Worm (Caenorhabditis elegans) whole organism, L4 larva: ENCODE data around the gene F13D12.3.

Experiments
- F26F4.8 ChIP-seq: fragments of 200-800 bp; sonication (Bioruptor generic); conservative IDR thresholded peaks from 2 replicates; pipeline ENCODE4 v1.3.6; 2022; ENCODE audit warnings: missing genetic modification characterization, missing compliant biosample characterization
- F44E2.7 ChIP-seq: fragments of 200-800 bp; sonication (Bioruptor generic); IDR thresholded peaks from 2 replicates; pipeline ENCODE4 v2.1.2; 2022; ENCODE audit warnings: missing genetic modification characterization, missing compliant biosample characterization
- Y105C5A.15 ChIP-seq: fragments of 200-800 bp; sonication (Bioruptor generic); IDR thresholded peaks from 2 replicates; pipeline ENCODE4 v1.3.6; 2022; ENCODE audit warnings: missing genetic modification characterization, missing compliant biosample characterization
- Y5F2A.4 ChIP-seq: fragments of 200-800 bp; sonication (Bioruptor generic); optimal IDR thresholded peaks from 2 replicates; lab custom pipeline; 2018; ENCODE audit warnings: mild to moderate bottlenecking, missing genetic modification characterization, missing compliant biosample characterization
- arid-1 ChIP-seq: fragments of 200-800 bp; sonication (Bioruptor generic); conservative IDR thresholded peaks from 2 replicates; pipeline ENCODE4 v1.3.6; 2022; ENCODE audit warnings: missing genetic modification reagents, missing genetic modification characterization, missing compliant biosample characterization
- ceh-20 ChIP-seq: fragments of 200-800 bp; sonication (Bioruptor generic); IDR thresholded peaks from 2 replicates; pipeline ENCODE4 v1.3.6; 2022; ENCODE audit warnings: missing genetic modification reagents, missing genetic modification characterization, missing compliant biosample characterization
- ctbp-1 ChIP-seq: fragments of 200-800 bp; sonication (Bioruptor generic); IDR thresholded peaks from 2 replicates; pipeline ENCODE4 v1.3.6; 2022; ENCODE audit warnings: missing genetic modification reagents, missing genetic modification characterization, missing compliant biosample characterization
- daf-19 ChIP-seq: fragments of 200-800 bp; sonication (Bioruptor generic); conservative IDR thresholded peaks from 2 replicates; pipeline ENCODE4 v1.3.6; 2022; ENCODE audit warnings: missing genetic modification characterization, missing compliant biosample characterization
- daf-8 ChIP-seq: fragments of 200-800 bp; sonication (Bioruptor generic); IDR thresholded peaks from 2 replicates; pipeline ENCODE4 v1.3.6; 2022; ENCODE audit warnings: missing genetic modification characterization, missing compliant biosample characterization
- dmd-9 ChIP-seq: fragments of 200-800 bp; sonication (Bioruptor generic); IDR thresholded peaks from 2 replicates; pipeline ENCODE4 v1.3.6; 2022; ENCODE audit warnings: missing genetic modification reagents, missing genetic modification characterization, missing compliant biosample characterization
- duxl-1 ChIP-seq: sonication (generic microtip); optimal IDR thresholded peaks from 2 replicates; lab custom pipeline; 2016; ENCODE audit warnings: mild to moderate bottlenecking, missing genetic modification characterization, moderate library complexity, missing compliant biosample characterization; ENCODE audit not compliant: poor library complexity
- dve-1 ChIP-seq: sonication (generic microtip); optimal IDR thresholded peaks from 2 replicates; lab custom pipeline; 2017; ENCODE audit warnings: antibody characterized with exemption, mild to moderate bottlenecking, missing genetic modification characterization, missing compliant biosample characterization; ENCODE audit not compliant: insufficient read depth
- hif-1 ChIP-seq, 2 experiments: sonication (generic microtip); optimal IDR thresholded peaks; 2 replicates each; lab custom pipeline; 2016 to 2017; ENCODE audit warnings: missing compliant biosample characterization in 2 of 2, missing genetic modification characterization in 2 of 2, missing genetic modification reagents in 2 of 2, missing genotype in 2 of 2, mild to moderate bottlenecking in 1 of 2
- hlh-11 ChIP-seq: fragments of 200-800 bp; sonication (Bioruptor generic); optimal IDR thresholded peaks from 2 replicates; lab custom pipeline; 2018; ENCODE audit warnings: mild to moderate bottlenecking, missing genetic modification characterization, missing compliant biosample characterization
- hlh-30 ChIP-seq: sonication (generic microtip); optimal IDR thresholded peaks from 2 replicates; lab custom pipeline; 2017; ENCODE audit warnings: antibody characterized with exemption, mild to moderate bottlenecking, missing genetic modification characterization, missing compliant biosample characterization; ENCODE audit not compliant: insufficient read depth
- hmg-1.1 ChIP-seq: fragments of 200-800 bp; sonication (Bioruptor generic); IDR thresholded peaks from 2 replicates; pipeline ENCODE4 v1.3.6; 2022; ENCODE audit warnings: missing genetic modification reagents, missing genetic modification characterization, missing compliant biosample characterization
- jun-1 ChIP-seq: fragments of 150-350 bp; optimal IDR thresholded peaks from 2 replicates; lab custom pipeline; 2014; ENCODE audit warnings: missing biosample characterization, missing genetic modification reagents, missing genetic modification characterization
- lim-7 ChIP-seq: fragments of 200-800 bp; sonication (Bioruptor generic); IDR thresholded peaks from 2 replicates; pipeline ENCODE4 v1.3.6; 2022; ENCODE audit warnings: missing genetic modification characterization, missing compliant biosample characterization
- lin-29 ChIP-seq: fragments of 200-800 bp; sonication (Bioruptor generic); IDR thresholded peaks from 2 replicates; pipeline ENCODE4 v1.3.6; 2022; ENCODE audit warnings: missing genetic modification reagents, missing genetic modification characterization, missing compliant biosample characterization
- lin-38 ChIP-seq: fragments of 200-800 bp; sonication (Bioruptor generic); IDR thresholded peaks from 2 replicates; pipeline ENCODE4 v1.3.6; 2022; ENCODE audit warnings: missing genetic modification reagents, missing genetic modification characterization, missing compliant biosample characterization
- lsy-2 ChIP-seq, 2 experiments: fragments of 150-350 bp in 1 of 2; sonication (generic microtip) in 1 of 2; optimal IDR thresholded peaks; 2 replicates each; lab custom pipeline; 2014 to 2017; ENCODE audit warnings: missing biosample characterization in 2 of 2, missing genetic modification characterization in 2 of 2
- mdl-1 ChIP-seq, 2 experiments: fragments of 150-350 bp in 1 of 2; sonication (generic microtip) in 1 of 2; optimal IDR thresholded peaks; 2 replicates each; lab custom pipeline; 2014 to 2017; ENCODE audit warnings: missing biosample characterization in 2 of 2, missing genetic modification characterization in 2 of 2
- mxl-3 ChIP-seq: fragments of 200-800 bp; sonication (Bioruptor generic); optimal IDR thresholded peaks from 2 replicates; lab custom pipeline; 2018; ENCODE audit warnings: mild to moderate bottlenecking, missing genetic modification characterization, missing compliant biosample characterization
- nhr-10 ChIP-seq: fragments of 150-350 bp; optimal IDR thresholded peaks from 2 replicates; lab custom pipeline; 2014; ENCODE audit warnings: missing biosample characterization, missing genetic modification characterization
- nhr-102 ChIP-seq: sonication (generic microtip); optimal IDR thresholded peaks from 2 replicates; lab custom pipeline; 2016; ENCODE audit warnings: mild to moderate bottlenecking, missing genetic modification characterization, moderate library complexity, missing compliant biosample characterization
- nhr-11 ChIP-seq: fragments of 150-350 bp; optimal IDR thresholded peaks from 2 replicates; lab custom pipeline; 2014; ENCODE audit warnings: missing biosample characterization, missing genetic modification characterization
- nhr-111 ChIP-seq: fragments of 200-800 bp; sonication (Bioruptor generic); optimal IDR thresholded peaks from 2 replicates; lab custom pipeline; 2018; ENCODE audit warnings: mild to moderate bottlenecking, missing genetic modification characterization, missing compliant biosample characterization
- nhr-28 ChIP-seq: fragments of 150-350 bp; optimal IDR thresholded peaks from 2 replicates; lab custom pipeline; 2014; ENCODE audit warnings: missing biosample characterization, missing genetic modification characterization
- nhr-41 ChIP-seq: fragments of 200-800 bp; sonication (Bioruptor generic); IDR thresholded peaks from 2 replicates; pipeline ENCODE4 v1.3.6; 2022; ENCODE audit warnings: missing genetic modification reagents, missing genetic modification characterization, missing compliant biosample characterization
- nhr-42 ChIP-seq: fragments of 200-800 bp; sonication (Bioruptor generic); IDR thresholded peaks from 2 replicates; pipeline ENCODE4 v1.3.6; 2022; ENCODE audit warnings: missing genetic modification characterization, missing compliant biosample characterization
- nhr-48 ChIP-seq: sonication (generic microtip); optimal IDR thresholded peaks from 2 replicates; lab custom pipeline; 2016; ENCODE audit warnings: mild to moderate bottlenecking, missing genetic modification characterization, missing compliant biosample characterization
- php-3 ChIP-seq: fragments of 200-800 bp; sonication (Bioruptor generic); IDR thresholded peaks from 2 replicates; pipeline ENCODE4 v1.3.6; 2022; ENCODE audit warnings: missing genetic modification reagents, missing genetic modification characterization, missing compliant biosample characterization
- saeg-2 ChIP-seq: fragments of 200-800 bp; sonication (Bioruptor generic); IDR thresholded peaks from 2 replicates; pipeline ENCODE4 v1.3.6; 2022; ENCODE audit warnings: missing genetic modification reagents, missing genetic modification characterization, missing compliant biosample characterization
- spr-1 ChIP-seq: sonication (generic microtip); optimal IDR thresholded peaks from 2 replicates; lab custom pipeline; 2016; ENCODE audit warnings: mild to moderate bottlenecking, missing genetic modification characterization, missing compliant biosample characterization
- tra-1 ChIP-seq: fragments of 200-800 bp; sonication (Bioruptor generic); IDR thresholded peaks from 2 replicates; pipeline ENCODE4 v1.3.6; 2022; ENCODE audit warnings: missing genetic modification reagents, missing genetic modification characterization, missing compliant biosample characterization
- unc-39 ChIP-seq: sonication (generic microtip); optimal IDR thresholded peaks from 2 replicates; lab custom pipeline; 2017; ENCODE audit warnings: missing biosample characterization, missing genetic modification characterization
- zfp-2 ChIP-seq: sonication (generic microtip); optimal IDR thresholded peaks from 2 replicates; lab custom pipeline; 2016; ENCODE audit warnings: mild to moderate bottlenecking, missing genetic modification characterization, missing compliant biosample characterization
- zfp-3 ChIP-seq: fragments of 200-800 bp; sonication (Bioruptor generic); conservative IDR thresholded peaks from 2 replicates; pipeline ENCODE4 v1.3.6; 2022; ENCODE audit warnings: missing genetic modification reagents, missing genetic modification characterization, missing compliant biosample characterization
- zip-11 ChIP-seq: fragments of 200-800 bp; sonication (Bioruptor generic); IDR thresholded peaks from 2 replicates; pipeline ENCODE4 v1.3.6; 2022; ENCODE audit warnings: missing genetic modification characterization, missing compliant biosample characterization
- zip-2 ChIP-seq: fragments of 150-350 bp; optimal IDR thresholded peaks from 2 replicates; lab custom pipeline; 2014; ENCODE audit warnings: missing biosample characterization, missing genetic modification characterization

F13D12.3 gene

ce11 chrII:11759277-11759676, 39.1 kb downstream of the F13D12.3 start, which contains the start of the genes F44E5.4 and F44E5.5 (continued):
- TF ChIP-seq zfp-3 (GFP tag; lab: Robert Waterston, UW): peak; percentile 100
- TF ChIP-seq php-3 (GFP tag; lab: Robert Waterston, UW): peak; percentile 100
- peak; percentile 89 for TF ChIP-seq nhr-48
- TF ChIP-seq nhr-10 (tag; lab: Kevin White, UChicago): peak; percentile 82
- TF ChIP-seq nhr-111 (GFP tag; lab: Kevin White, UChicago): peak; percentile 97
- TF ChIP-seq nhr-102 (tag; lab: Kevin White, UChicago): peak; percentile 93
- TF ChIP-seq daf-19 (GFP tag; lab: Robert Waterston, UW): peak; percentile 100
- peak; percentile 91 for TF ChIP-seq lin-38 (GFP tag; lab: Robert Waterston, UW)
- TF ChIP-seq mxl-3 (GFP tag; lab: Kevin White, UChicago): peak; percentile 87
- peak; percentile 100 for TF ChIP-seq hlh-11
- peak; percentile 100 for TF ChIP-seq ctbp-1 (GFP tag; lab: Robert Waterston, UW)
- peak in 1 of 2 experiments; percentile 45 for TF ChIP-seq mdl-1 (tag; optimal IDR thresholded peaks at IDR 0.05; lab: Kevin White, UChicago)
- peak; percentile 98 for TF ChIP-seq arid-1 (GFP tag; lab: Robert Waterston, UW)
- TF ChIP-seq spr-1 (tag; lab: Kevin White, UChicago): peak; percentile 89
- peak; percentile 90 for TF ChIP-seq lim-7 (GFP tag; lab: Robert Waterston, UW)
- TF ChIP-seq Y105C5A.15: peak; percentile 100
- peak; percentile 58 for TF ChIP-seq duxl-1 (tag; lab: Kevin White, UChicago)
- peak; percentile 95 for TF ChIP-seq F44E2.7 (GFP tag; lab: Robert Waterston, UW)
- TF ChIP-seq tra-1: peak; percentile 100
- TF ChIP-seq nhr-41 (GFP tag; lab: Robert Waterston, UW): peak; percentile 99
- TF ChIP-seq lsy-2 (tag; optimal IDR thresholded peaks at IDR 0.05; lab: Kevin White, UChicago): peak; percentile 80 to 82
- peak; percentile 83 to 91 for TF ChIP-seq hif-1 (tag; optimal IDR thresholded peaks at IDR 0.05; lab: Kevin White, UChicago)
- peak; percentile 95 for TF ChIP-seq zip-11 (GFP tag; lab: Robert Waterston, UW)
- peak; percentile 79 for TF ChIP-seq unc-39 (tag; lab: Kevin White, UChicago)
- TF ChIP-seq ceh-20 (GFP tag; lab: Robert Waterston, UW): peak; percentile 100
- TF ChIP-seq dve-1 (tag; lab: Kevin White, UChicago): peak; percentile 89
- TF ChIP-seq hlh-30 (tag; lab: Kevin White, UChicago): peak; percentile 78
- TF ChIP-seq saeg-2 (GFP tag; lab: Robert Waterston, UW): peak; percentile 100
- peak; percentile 97 for TF ChIP-seq nhr-42 (GFP tag; lab: Robert Waterston, UW)
- peak; percentile 98 for TF ChIP-seq dmd-9 (GFP tag; lab: Robert Waterston, UW)
- peak; percentile 77 for TF ChIP-seq nhr-11 (tag; lab: Kevin White, UChicago)
- TF ChIP-seq Y5F2A.4 (GFP tag; lab: Kevin White, UChicago): peak; percentile 89
- TF ChIP-seq nhr-28: peak; percentile 65
- peak; percentile 83; the same call in 1 of the 2 replicates for TF ChIP-seq F26F4.8
- TF ChIP-seq hmg-1.1 (GFP tag; lab: Robert Waterston, UW): peak; percentile 99
- peak; percentile 100 for TF ChIP-seq lin-29 (GFP tag; lab: Robert Waterston, UW)
- TF ChIP-seq zip-2 (tag; lab: Kevin White, UChicago): peak; percentile 81
- TF ChIP-seq daf-8: peak; percentile 100
- peak; percentile 51 for TF ChIP-seq zfp-2 (tag; lab: Kevin White, UChicago)
- TF ChIP-seq jun-1 (tag; lab: Kevin White, UChicago): peak; percentile 84
